Worm (Caenorhabditis elegans) whole organism, early embryonic: ENCODE results near the gene rps-22.

Experiments
- B0310.2 ChIP-seq: sonication (generic microtip); optimal IDR thresholded peaks from 2 replicates; lab custom pipeline; 2016; ENCODE audit warnings: mild to moderate bottlenecking, missing genetic modification characterization, missing compliant biosample characterization
- F13C5.2 ChIP-seq: sonication (generic microtip); optimal IDR thresholded peaks from 2 replicates; lab custom pipeline; 2017; ENCODE audit warnings: mild to moderate bottlenecking, missing genetic modification characterization, inconsistent platforms, missing compliant biosample characterization
- ama-1 ChIP-seq: fragments of 150-350 bp; optimal IDR thresholded peaks from 2 replicates; lab custom pipeline; 2014
- hmbx-1 ChIP-seq: sonication (generic microtip); optimal IDR thresholded peaks from 2 replicates; lab custom pipeline; 2016; ENCODE audit warnings: mild to moderate bottlenecking, missing genetic modification characterization, missing compliant biosample characterization
- hmg-4 ChIP-seq: fragments of 200-800 bp; sonication (Bioruptor generic); optimal IDR thresholded peaks from 2 replicates; lab custom pipeline; 2018; ENCODE audit warnings: mild to moderate bottlenecking, missing genetic modification characterization, missing compliant biosample characterization
- hnd-1 ChIP-seq: sonication (generic microtip); optimal IDR thresholded peaks from 2 replicates; lab custom pipeline; 2016; ENCODE audit warnings: missing genetic modification characterization, missing compliant biosample characterization
- scrt-1 ChIP-seq: fragments of 200-800 bp; sonication (Bioruptor generic); IDR thresholded peaks from 2 replicates; pipeline ENCODE4 v1.3.6; 2022; ENCODE audit warnings: missing genetic modification characterization, missing compliant biosample characterization
- tra-4 ChIP-seq: sonication (generic microtip); optimal IDR thresholded peaks from 2 replicates; lab custom pipeline; 2017; ENCODE audit warnings: missing genetic modification characterization, missing compliant biosample characterization

rps-22 gene

DNA sequence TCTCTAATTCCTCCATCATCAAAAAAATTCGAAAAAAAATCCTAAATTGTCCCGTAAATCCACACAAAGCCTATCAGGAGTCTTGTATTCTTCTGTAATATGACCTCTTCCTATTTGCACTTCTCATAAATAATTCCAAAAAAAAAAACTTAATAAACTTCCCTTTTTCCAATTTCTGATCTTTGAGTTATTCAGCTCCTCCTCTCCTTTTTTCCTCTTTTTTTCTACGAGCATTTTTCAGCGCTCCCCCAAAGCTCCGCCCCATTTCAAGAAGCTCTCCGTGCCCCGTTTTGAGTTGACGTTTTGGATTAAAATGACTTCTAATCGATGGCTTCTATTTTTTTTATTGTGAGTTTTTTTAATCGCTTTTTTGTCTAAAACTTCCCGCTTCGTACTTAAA lies 47.2 kb downstream of the rps-22 start, which contains the start of gene lgc-42:
Gene lgc-42 (plus strand): TSS at position 301 of the 400 bp plus-strand sequence.
- TF ChIP-seq tra-4 (tag; lab: Kevin White, UChicago): no peak
- TF ChIP-seq F13C5.2 (tag; lab: Kevin White, UChicago): no peak
- TF ChIP-seq hmg-4: no peak
- TF ChIP-seq scrt-1 (GFP tag; lab: Robert Waterston, UW): no peak
- TF ChIP-seq ama-1 (lab: Kevin White, UChicago): no peak
- no peak for TF ChIP-seq B0310.2 (tag; lab: Kevin White, UChicago)
- no peak for TF ChIP-seq hnd-1 (tag; lab: Kevin White, UChicago)
- no peak for TF ChIP-seq hmbx-1 (tag; lab: Kevin White, UChicago)
